Worm (Caenorhabditis elegans) whole organism, young adult: ENCODE data around the gene Y7A5A.8.
A peak's percentile ranks its signal among the peaks of the same experiment; 100 is the strongest.

Experiments used
- F22D6.2 ChIP-seq: sonication (generic microtip); optimal IDR thresholded peaks from 2 replicates; lab custom pipeline; 2016; ENCODE audit warnings: mild to moderate bottlenecking, missing genetic modification characterization, missing compliant biosample characterization
- F23B12.7 ChIP-seq: sonication (generic microtip); optimal IDR thresholded peaks from 2 replicates; lab custom pipeline; 2017; ENCODE audit warnings: missing genetic modification characterization, mild to moderate bottlenecking, missing compliant biosample characterization, antibody characterized with exemption, moderate library complexity; ENCODE audit not compliant: insufficient read depth
- K12H6.12 ChIP-seq: fragments of 200-800 bp; sonication (Bioruptor generic); optimal IDR thresholded peaks from 2 replicates; lab custom pipeline; 2018; ENCODE audit warnings: mild to moderate bottlenecking, missing genetic modification characterization, missing compliant biosample characterization
- T07F8.4 ChIP-seq: sonication (generic microtip); optimal IDR thresholded peaks from 2 replicates; lab custom pipeline; 2016; ENCODE audit warnings: mild to moderate bottlenecking, missing genetic modification characterization, moderate library complexity, missing compliant biosample characterization
- T26A5.8 ChIP-seq: sonication (generic microtip); optimal IDR thresholded peaks from 2 replicates; lab custom pipeline; 2016; ENCODE audit warnings: missing genetic modification characterization, missing compliant biosample characterization
- Y95B8A.8 ChIP-seq: fragments of 200-800 bp; sonication (Bioruptor generic); IDR thresholded peaks from 2 replicates; pipeline ENCODE4 v1.3.6; 2022; ENCODE audit warnings: missing genetic modification reagents, missing genetic modification characterization, missing compliant biosample characterization
- ZK185.1 ChIP-seq: sonication (generic microtip); optimal IDR thresholded peaks from 2 replicates; lab custom pipeline; 2016; ENCODE audit warnings: mild to moderate bottlenecking, missing genetic modification characterization, missing compliant biosample characterization; ENCODE audit not compliant: poor library complexity, severe bottlenecking
- akir-1 ChIP-seq: fragments of 200-800 bp; sonication (Bioruptor generic); optimal IDR thresholded peaks from 2 replicates; lab custom pipeline; 2018; ENCODE audit warnings: mild to moderate bottlenecking, missing genetic modification characterization, moderate library complexity, missing compliant biosample characterization
- ama-1 ChIP-seq, 3 experiments: fragments of 150-350 bp in 1 of 3; sonication (generic microtip) in 2 of 3; optimal IDR thresholded peaks; 2 replicates each; lab custom pipeline; 2014 to 2018; ENCODE audit warnings: missing biosample characterization in 2 of 3, missing genetic modification characterization in 2 of 3, missing genetic modification reagents in 2 of 3
- atf-7 ChIP-seq: sonication (generic microtip); optimal IDR thresholded peaks from 2 replicates; lab custom pipeline; 2017; ENCODE audit warnings: mild to moderate bottlenecking, missing genetic modification characterization, missing compliant biosample characterization
- athp-1 ChIP-seq: sonication (generic microtip); optimal IDR thresholded peaks from 2 replicates; lab custom pipeline; 2017; ENCODE audit warnings: mild to moderate bottlenecking, missing genetic modification characterization, missing compliant biosample characterization
- attf-6 ChIP-seq: fragments of 200-800 bp; sonication (Bioruptor generic); IDR thresholded peaks from 2 replicates; pipeline ENCODE4 v1.3.6; 2022; ENCODE audit warnings: missing genetic modification reagents, missing genetic modification characterization, missing compliant biosample characterization
- bed-1 ChIP-seq: fragments of 200-800 bp; sonication (Bioruptor generic); IDR thresholded peaks from 2 replicates; pipeline ENCODE4 v1.3.6; 2022; ENCODE audit warnings: missing genetic modification reagents, missing genetic modification characterization, missing compliant biosample characterization
- cebp-1 ChIP-seq, 2 experiments: fragments of 200-800 bp in 1 of 2; sonication (Bioruptor generic) in 1 of 2; sonication (generic microtip) in 1 of 2; IDR thresholded peaks in 1 of 2; optimal IDR thresholded peaks in 1 of 2; 2 replicates each; pipeline versions ENCODE4 v1.3.6 to Lab custom; 2017 to 2022; ENCODE audit warnings: missing compliant biosample characterization in 2 of 2, missing genetic modification characterization in 2 of 2, mild to moderate bottlenecking in 1 of 2, missing genetic modification reagents in 1 of 2, moderate library complexity in 1 of 2
- ceh-100 ChIP-seq: fragments of 200-800 bp; sonication (Bioruptor generic); IDR thresholded peaks from 2 replicates; pipeline ENCODE4 v1.3.6; 2022; ENCODE audit warnings: missing genetic modification reagents, missing genetic modification characterization, missing compliant biosample characterization
- ceh-27 ChIP-seq: fragments of 200-800 bp; sonication (Bioruptor generic); optimal IDR thresholded peaks from 2 replicates; lab custom pipeline; 2018; ENCODE audit warnings: mild to moderate bottlenecking, missing genetic modification characterization, moderate library complexity, missing compliant biosample characterization
- ceh-58 ChIP-seq: fragments of 200-800 bp; sonication (Bioruptor generic); IDR thresholded peaks from 2 replicates; pipeline ENCODE4 v1.3.6; 2022; ENCODE audit warnings: missing genetic modification characterization, missing compliant biosample characterization
- ceh-79 ChIP-seq: sonication (generic microtip); optimal IDR thresholded peaks from 2 replicates; lab custom pipeline; 2017; ENCODE audit warnings: mild to moderate bottlenecking, missing genetic modification characterization, missing compliant biosample characterization
- die-1 ChIP-seq: sonication (generic microtip); optimal IDR thresholded peaks from 2 replicates; lab custom pipeline; 2016; ENCODE audit warnings: missing genotype, mild to moderate bottlenecking, missing genetic modification characterization, missing compliant biosample characterization
- dox-1 ChIP-seq: fragments of 200-800 bp; sonication (Bioruptor generic); IDR thresholded peaks from 2 replicates; pipeline ENCODE4 v1.3.6; 2022; ENCODE audit warnings: missing genetic modification reagents, missing genetic modification characterization, missing compliant biosample characterization
- dpl-1 ChIP-seq: fragments of 150-350 bp; optimal IDR thresholded peaks from 2 replicates; lab custom pipeline; 2014; ENCODE audit warnings: missing biosample characterization, missing genetic modification reagents, missing genetic modification characterization
- egl-44 ChIP-seq: fragments of 200-800 bp; sonication (Bioruptor generic); IDR thresholded peaks from 2 replicates; pipeline ENCODE4 v1.3.6; 2022; ENCODE audit warnings: missing genetic modification reagents, missing genetic modification characterization, missing compliant biosample characterization
- him-1 ChIP-seq: sonication (generic microtip); optimal IDR thresholded peaks from 2 replicates; lab custom pipeline; 2016; ENCODE audit warnings: missing genotype, missing genetic modification reagents, missing genetic modification characterization, missing compliant biosample characterization
- hmg-20 ChIP-seq: fragments of 200-800 bp; sonication (Bioruptor generic); IDR thresholded peaks from 2 replicates; pipeline ENCODE4 v1.3.6; 2022; ENCODE audit warnings: missing genetic modification reagents, missing genetic modification characterization, missing compliant biosample characterization
- let-607 ChIP-seq, 2 experiments: fragments of 200-800 bp in 1 of 2; sonication (Bioruptor generic) in 1 of 2; sonication (generic microtip) in 1 of 2; optimal IDR thresholded peaks; 2 replicates each; lab custom pipeline; 2016 to 2018; ENCODE audit warnings: mild to moderate bottlenecking in 2 of 2, missing compliant biosample characterization in 2 of 2, missing genetic modification characterization in 2 of 2, moderate library complexity in 2 of 2, missing genotype in 1 of 2
- lin-35 ChIP-seq, 3 experiments: fragments of 150-350 bp in 2 of 3; sonication (generic microtip) in 1 of 3; optimal IDR thresholded peaks; 2 replicates each; lab custom pipeline; 2014 to 2018; ENCODE audit warnings: missing biosample characterization in 3 of 3, missing genetic modification characterization in 3 of 3, missing genetic modification reagents in 3 of 3
- lin-40 ChIP-seq: sonication (generic microtip); optimal IDR thresholded peaks from 2 replicates; lab custom pipeline; 2016; ENCODE audit warnings: missing genetic modification characterization, mild to moderate bottlenecking, missing compliant biosample characterization, missing genotype, missing genetic modification reagents
- lsl-1 ChIP-seq: fragments of 200-800 bp; sonication (Bioruptor generic); optimal IDR thresholded peaks from 2 replicates; lab custom pipeline; 2018; ENCODE audit warnings: mild to moderate bottlenecking, missing genetic modification characterization, moderate library complexity, missing compliant biosample characterization
- lsy-27 ChIP-seq: sonication (generic microtip); optimal IDR thresholded peaks from 2 replicates; lab custom pipeline; 2017; ENCODE audit warnings: missing genetic modification characterization, mild to moderate bottlenecking, missing compliant biosample characterization, antibody characterized with exemption, missing genotype, borderline replicate concordance; ENCODE audit not compliant: insufficient read depth
- madf-10 ChIP-seq: sonication (generic microtip); optimal IDR thresholded peaks from 2 replicates; lab custom pipeline; 2016; ENCODE audit warnings: mild to moderate bottlenecking, missing genetic modification characterization, missing compliant biosample characterization
- madf-3 ChIP-seq: fragments of 200-800 bp; sonication (Bioruptor generic); IDR thresholded peaks from 2 replicates; pipeline ENCODE4 v1.3.6; 2022; ENCODE audit warnings: missing genetic modification reagents, missing genetic modification characterization, missing compliant biosample characterization
- madf-8 ChIP-seq: fragments of 200-800 bp; sonication (Bioruptor generic); conservative IDR thresholded peaks from 2 replicates; pipeline ENCODE4 v1.3.6; 2022; ENCODE audit warnings: missing genetic modification reagents, missing genetic modification characterization, missing compliant biosample characterization
- mcd-1 ChIP-seq: fragments of 200-800 bp; sonication (Bioruptor generic); IDR thresholded peaks from 2 replicates; pipeline ENCODE4 v1.3.6; 2022; ENCODE audit warnings: missing genetic modification reagents, missing genetic modification characterization, missing compliant biosample characterization
- mel-28 ChIP-seq: sonication (generic microtip); optimal IDR thresholded peaks from 2 replicates; lab custom pipeline; 2016; ENCODE audit warnings: borderline replicate concordance, mild to moderate bottlenecking, missing genetic modification characterization, missing compliant biosample characterization
- mes-4 ChIP-seq: sonication (generic microtip); optimal IDR thresholded peaks from 2 replicates; lab custom pipeline; 2016; ENCODE audit warnings: missing genotype, missing genetic modification characterization, missing compliant biosample characterization
- mxl-1 ChIP-seq: sonication (generic microtip); optimal IDR thresholded peaks from 2 replicates; lab custom pipeline; 2016; ENCODE audit warnings: missing genetic modification characterization, missing compliant biosample characterization
- nfyb-1 ChIP-seq: fragments of 200-800 bp; sonication (Bioruptor generic); IDR thresholded peaks from 2 replicates; pipeline ENCODE4 v1.3.6; 2022; ENCODE audit warnings: missing genetic modification reagents, missing genetic modification characterization, missing compliant biosample characterization
- nhr-120 ChIP-seq: fragments of 200-800 bp; sonication (Bioruptor generic); IDR thresholded peaks from 2 replicates; pipeline ENCODE4 v1.3.6; 2022; ENCODE audit warnings: missing genetic modification characterization, missing compliant biosample characterization
- pha-4 ChIP-seq: fragments of 150-350 bp; sonication (generic microtip); optimal IDR thresholded peaks from 2 replicates; lab custom pipeline; 2014; ENCODE audit warnings: missing biosample characterization, missing genetic modification reagents, missing genetic modification characterization
- snpc-1.3 ChIP-seq: sonication (generic microtip); optimal IDR thresholded peaks from 2 replicates; lab custom pipeline; 2017; ENCODE audit warnings: missing genetic modification characterization, mild to moderate bottlenecking, missing compliant biosample characterization, antibody characterized with exemption, moderate library complexity, missing genotype, missing genetic modification reagents; ENCODE audit not compliant: insufficient read depth
- snpc-4 ChIP-seq, 5 experiments: fragments of 150-350 bp in 1 of 5; sonication (generic microtip) in 4 of 5; optimal IDR thresholded peaks; 2 replicates each; lab custom pipeline; 2014 to 2018; ENCODE audit warnings: missing genetic modification characterization in 5 of 5, missing biosample characterization in 3 of 5, antibody characterized with exemption in 2 of 5, mild to moderate bottlenecking in 2 of 5, missing compliant biosample characterization in 2 of 5, missing genotype in 2 of 5, moderate library complexity in 2 of 5, missing genetic modification reagents in 1 of 5
- tlf-1 ChIP-seq: fragments of 200-800 bp; sonication (Bioruptor generic); optimal IDR thresholded peaks from 2 replicates; lab custom pipeline; 2018; ENCODE audit warnings: mild to moderate bottlenecking, missing genetic modification characterization, missing compliant biosample characterization
- zim-3 ChIP-seq: sonication (generic microtip); optimal IDR thresholded peaks from 2 replicates; lab custom pipeline; 2017; ENCODE audit warnings: mild to moderate bottlenecking, missing genetic modification characterization, moderate library complexity, missing compliant biosample characterization
- ztf-18 ChIP-seq: sonication (generic microtip); optimal IDR thresholded peaks from 2 replicates; lab custom pipeline; 2016; ENCODE audit warnings: missing genotype, mild to moderate bottlenecking, missing genetic modification characterization, missing compliant biosample characterization

Y7A5A.8 gene

ce11 chrX:15773262-15773908, 48.9 kb upstream of the Y7A5A.8 start, which contains the start of gene Y7A5A.13 (continued):
- peak; percentile 60 for TF ChIP-seq ZK185.1 (tag; lab: Kevin White, UChicago)
- TF ChIP-seq him-1 = peak; percentile 79

- TF ChIP-seq ztf-18 = no peak
- TF ChIP-seq ceh-58 (GFP tag; lab: Robert Waterston, UW) = no peak
- TF ChIP-seq zim-3 (tag; lab: Kevin White, UChicago) = no peak
- no peak for TF ChIP-seq T07F8.4 (tag; lab: Kevin White, UChicago)
- TF ChIP-seq lsl-1 (GFP tag; lab: Kevin White, UChicago) = no peak
- no peak for TF ChIP-seq mcd-1
- TF ChIP-seq ceh-79 (tag; lab: Kevin White, UChicago) = no peak
- no peak for TF ChIP-seq snpc-1.3 (tag; lab: Kevin White, UChicago)
- no peak for TF ChIP-seq dpl-1
- no peak for TF ChIP-seq F22D6.2 (tag; lab: Kevin White, UChicago)
- TF ChIP-seq madf-10 (tag; lab: Kevin White, UChicago) = peak; percentile 19
- TF ChIP-seq atf-7 (tag; lab: Kevin White, UChicago) = no peak
- peak; percentile 66 for TF ChIP-seq F23B12.7 (tag; lab: Kevin White, UChicago)
- no peak for TF ChIP-seq egl-44 (GFP tag; lab: Robert Waterston, UW)
- TF ChIP-seq K12H6.12 (tag; lab: Kevin White, UChicago) = no peak
- no peak for TF ChIP-seq ama-1 (optimal IDR thresholded peaks at IDR 0.05; lab: Kevin White, UChicago)
- no peak for TF ChIP-seq ama-1 (GFP tag; optimal IDR thresholded peaks at IDR 0.05; lab: Kevin White, UChicago)
- no peak for TF ChIP-seq mes-4 (tag; lab: Kevin White, UChicago)
- no peak for TF ChIP-seq snpc-4 (GFP tag; optimal IDR thresholded peaks at IDR 0.05; lab: Kevin White, UChicago)
- peak in 1 of 4 experiments; percentile 18 for TF ChIP-seq snpc-4 (tag; optimal IDR thresholded peaks at IDR 0.05; lab: Kevin White, UChicago)
- peak; percentile 97 to 98 for TF ChIP-seq let-607 (tag; optimal IDR thresholded peaks at IDR 0.05; lab: Kevin White, UChicago)
- TF ChIP-seq mel-28 (tag; lab: Kevin White, UChicago) = no peak
- no peak for TF ChIP-seq madf-3 (GFP tag; lab: Robert Waterston, UW)
- TF ChIP-seq athp-1 = no peak
- no peak for TF ChIP-seq die-1
- TF ChIP-seq ceh-100 = no peak
- peak; percentile 50; the same call in 1 of the 2 replicates for TF ChIP-seq dox-1 (GFP tag; lab: Robert Waterston, UW)
- TF ChIP-seq lin-40 (tag; lab: Kevin White, UChicago) = peak; percentile 24
- TF ChIP-seq lin-35 (GFP tag; optimal IDR thresholded peaks at IDR 0.05; lab: Kevin White, UChicago) = no peak
- no peak for TF ChIP-seq attf-6 (GFP tag; lab: Robert Waterston, UW)
- TF ChIP-seq lsy-27 = no peak
- TF ChIP-seq Y95B8A.8 (GFP tag; lab: Robert Waterston, UW) = no peak
- no peak for TF ChIP-seq tlf-1
- no peak for TF ChIP-seq madf-8 (GFP tag; lab: Robert Waterston, UW)
- TF ChIP-seq T26A5.8 (tag; lab: Kevin White, UChicago) = no peak
- no peak for TF ChIP-seq mxl-1 (tag; lab: Kevin White, UChicago)
- no peak for TF ChIP-seq akir-1 (GFP tag; lab: Kevin White, UChicago)
- TF ChIP-seq pha-4 (tag; lab: Kevin White, UChicago) = no peak
- TF ChIP-seq hmg-20 (GFP tag; lab: Robert Waterston, UW) = no peak
- no peak for TF ChIP-seq ceh-27 (GFP tag; lab: Kevin White, UChicago)
- no peak for TF ChIP-seq bed-1 (GFP tag; lab: Robert Waterston, UW)
- no peak for TF ChIP-seq cebp-1 (GFP tag; IDR thresholded peaks at IDR 0.05; lab: Robert Waterston, UW)
- peak; percentile 37 for TF ChIP-seq cebp-1 (tag; optimal IDR thresholded peaks at IDR 0.05; lab: Kevin White, UChicago)
- peak; percentile 48; the same call in 1 of the 2 replicates for TF ChIP-seq nfyb-1
- no peak for TF ChIP-seq nhr-120 (GFP tag; lab: Robert Waterston, UW)
These were observed 42.8 kb upstream of the Y7A5A.8 start for ce11 chrX:15779503-15779902.
